Fruit fly (Drosophila melanogaster): ENCODE data around the gene CG3706.

Gene CG3706

DNA sequence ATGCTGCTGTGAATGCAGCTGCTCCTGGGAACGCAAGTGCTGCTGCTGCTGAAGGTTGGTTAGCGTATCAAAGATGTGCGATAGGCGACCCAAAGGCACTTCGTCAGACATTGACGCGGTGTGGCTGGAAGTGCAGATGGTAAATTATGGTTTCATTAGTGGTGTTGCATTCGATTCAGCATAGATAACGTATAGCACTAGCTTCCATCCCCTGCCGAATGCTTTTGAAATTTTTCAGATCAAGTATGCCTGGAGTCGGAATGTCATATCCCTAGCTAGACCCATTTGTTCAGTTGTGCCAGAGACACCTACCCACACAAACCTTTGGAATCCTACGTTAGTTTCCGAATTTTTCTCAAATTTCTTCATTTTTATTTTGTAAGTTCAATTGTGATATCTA, 38.1 kb downstream of the CG3706 start, which contains the start of gene CG11663:
CG11663 (plus strand) TSS at position 301 of the 400 bp plus-strand sequence.
- TF ChIP-seq CG12155 (GFP tag; optimal IDR thresholded peaks at IDR 0.05) (no peak), Scr (GFP tag; IDR thresholded peaks at IDR 0.05; ENCODE audit: partially characterized antibody) (no peak), emc (GFP tag; optimal IDR thresholded peaks at IDR 0.05) (no peak), vnd (GFP tag; IDR thresholded peaks at IDR 0.05; ENCODE audit: partially characterized antibody) (no peak), CG18764 (GFP tag; optimal IDR thresholded peaks at IDR 0.05) (no peak), Nf-YB (GFP tag; optimal IDR thresholded peaks at IDR 0.05) (no peak), MBD-R2 (GFP tag; IDR thresholded peaks at IDR 0.05) (no peak), CG31224 (GFP tag; IDR thresholded peaks at IDR 0.05) (no peak), disco-r (GFP tag; optimal IDR thresholded peaks at IDR 0.05) (no peak), NfI (GFP tag; optimal IDR thresholded peaks at IDR 0.05) (no peak), odd (GFP tag; optimal IDR thresholded peaks at IDR 0.05) (no peak), CG34422 (GFP tag; IDR thresholded peaks at IDR 0.05) (no peak), Ada2b (GFP tag; IDR thresholded peaks at IDR 0.05) (no peak), CG16779 (GFP tag; IDR thresholded peaks at IDR 0.05) (no peak), CG17612 (GFP tag; IDR thresholded peaks at IDR 0.05) (no peak), chif (GFP tag; optimal IDR thresholded peaks at IDR 0.05) (no peak), CG9797 (GFP tag; optimal IDR thresholded peaks at IDR 0.05) (no peak)

All from whole organism, embryonic.